Fruit fly (Drosophila melanogaster) whole organism: ENCODE data around the gene CG15333.

Experiments used
- CG8478 ChIP-seq: fragments of >200 bp; optimal IDR thresholded peaks from 2 replicates; lab custom pipeline; 2018; ENCODE audit warnings: inconsistent platforms
- Dll ChIP-seq: fragments of >200 bp; optimal IDR thresholded peaks from 2 replicates; lab custom pipeline; 2017
- EcR ChIP-seq, 2 experiments: fragments of >200 bp; optimal IDR thresholded peaks; 2 replicates each; lab custom pipeline; 2017; ENCODE audit warnings: missing biosample characterization in 2 of 2, missing genetic modification characterization in 2 of 2, missing genetic modification reagents in 2 of 2
- pan ChIP-seq: fragments of >200 bp; optimal IDR thresholded peaks from 2 replicates; lab custom pipeline; 2017
- psq ChIP-seq: fragments of >200 bp; optimal IDR thresholded peaks from 2 replicates; lab custom pipeline; 2017
- usp ChIP-seq: fragments of >200 bp; optimal IDR thresholded peaks from 2 replicates; lab custom pipeline; 2017; ENCODE audit warnings: missing biosample characterization, missing genetic modification characterization, mixed read lengths

DNA sequence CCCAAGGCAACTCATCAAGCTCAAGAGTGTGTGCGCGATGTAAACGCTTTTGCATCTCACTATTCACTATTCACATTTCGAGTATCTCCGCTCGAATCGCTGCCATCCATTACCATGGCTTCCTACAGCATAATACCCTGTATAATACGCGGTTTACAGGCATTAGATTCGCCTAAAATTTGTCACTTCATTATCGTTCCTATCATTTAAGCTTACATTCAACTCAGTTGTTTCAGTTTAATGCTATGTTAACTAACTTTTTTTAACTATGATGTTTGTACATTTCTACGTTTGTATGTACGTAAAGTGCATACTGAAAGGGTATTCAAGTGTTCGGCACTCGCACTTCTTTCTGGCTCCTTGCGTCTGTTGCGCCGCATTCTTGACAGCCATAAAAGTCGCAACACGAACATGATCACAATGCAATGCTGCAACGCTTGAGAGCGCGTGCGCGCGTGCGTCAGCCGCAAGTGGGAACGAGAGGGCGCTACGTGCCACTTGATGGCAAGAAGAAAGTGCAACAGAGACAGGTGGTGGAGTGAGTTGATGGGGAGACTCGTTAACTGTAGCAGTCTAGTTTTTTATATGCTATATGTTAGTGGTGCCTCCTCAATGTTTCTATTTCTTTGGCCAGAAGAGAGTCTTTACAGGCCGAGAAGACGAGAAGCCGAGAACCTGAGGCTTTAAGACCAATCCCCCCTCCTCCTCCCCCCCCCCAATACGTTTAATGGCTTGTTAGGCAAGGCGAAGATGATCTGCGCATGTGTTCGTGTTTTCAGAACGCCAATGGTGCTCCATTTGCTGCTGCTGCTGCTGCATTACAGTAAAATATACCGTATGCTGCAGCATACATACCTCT is 43.9 kb downstream of the CG15333 start:
- TF ChIP-seq Dll (no peak), CG8478 (lab: Kevin White, UChicago) (no peak), pan (lab: Kevin White, UChicago) (peak; percentile 59), usp (GFP tag; lab: Kevin White, UChicago) (no peak), EcR (GFP tag; optimal IDR thresholded peaks at IDR 0.05; lab: Kevin White, UChicago) (no peak), psq (lab: Kevin White, UChicago) (no peak)
